Worm (Caenorhabditis elegans): Measurements from ENCODE around the gene str-131.

ce11 chrV:8130812-8131211 lies 49.3 kb upstream of the str-131 start:
- TF ChIP-seq egl-27 (tag; optimal IDR thresholded peaks at IDR 0.05), result no peak
- no peak for TF ChIP-seq hpl-2 (GFP tag; optimal IDR thresholded peaks at IDR 0.05)
- no peak for TF ChIP-seq fos-1 (tag; optimal IDR thresholded peaks at IDR 0.05)
- TF ChIP-seq nhr-11 (tag; optimal IDR thresholded peaks at IDR 0.05), result no peak
- TF ChIP-seq snu-23 (GFP tag; optimal IDR thresholded peaks at IDR 0.05), result no peak
- no peak for TF ChIP-seq pqm-1 (tag; optimal IDR thresholded peaks at IDR 0.05)

Data from whole organism, L1 larva.